Fruit fly (Drosophila melanogaster): ENCODE data around the gene tomboy20.

Gene tomboy20

dm6 chr3R:10735857-10736256 is at the start of gene tomboy20:
Gene tomboy20, minus strand, starts transcription at chr3R:10735957.
- TF ChIP-seq noc (tag; optimal IDR thresholded peaks at IDR 0.05) = no peak

- peak; percentile 70 for TF ChIP-seq noc (tag; optimal IDR thresholded peaks at IDR 0.05)
These were observed 48.3 kb upstream of the tomboy20 start, which contains the start of the genes mRpL37 and Rbp1 for dm6 chr3R:10784058-10784499. Gene mRpL37, minus strand, starts transcription at chr3R:10784092. Gene Rbp1, plus strand, starts transcription at chr3R:10784383.

- TF ChIP-seq noc (tag; optimal IDR thresholded peaks at IDR 0.05) = no peak
These were observed 46.4 kb upstream of the tomboy20 start, which contains the start of gene CG42633 for dm6 chr3R:10782167-10782566. Gene CG42633, minus strand, starts transcription at chr3R:10782267.

dm6 chr3R:10780161-10780560 is 44.4 kb upstream of the tomboy20 start:
- no peak for TF ChIP-seq noc (tag; optimal IDR thresholded peaks at IDR 0.05)

dm6 chr3R:10779269-10779668 is 43.5 kb upstream of the tomboy20 start, which contains the start of gene Desi:
Gene Desi, plus strand, starts transcription at chr3R:10779569.
- no peak for TF ChIP-seq noc (tag; optimal IDR thresholded peaks at IDR 0.05)

dm6 chr3R:10778151-10778550 is 42.4 kb upstream of the tomboy20 start:
- no peak for TF ChIP-seq noc (tag; optimal IDR thresholded peaks at IDR 0.05)

- no peak for TF ChIP-seq noc (tag; optimal IDR thresholded peaks at IDR 0.05)
These were observed 41.5 kb upstream of the tomboy20 start, which contains the start of the genes CG45076, CG45078 and fau for dm6 chr3R:10777274-10777673. Gene CG45076, minus strand, starts transcription at chr3R:10777374. Gene CG45078, minus strand, starts transcription at chr3R:10777374. Gene fau, minus strand, starts transcription at chr3R:10777374.

dm6 chr3R:10776047-10776659 is 40.4 kb upstream of the tomboy20 start:
- TF ChIP-seq noc (tag; optimal IDR thresholded peaks at IDR 0.05) = no peak

- no peak for TF ChIP-seq noc (tag; optimal IDR thresholded peaks at IDR 0.05)
These were observed 39.5 kb upstream of the tomboy20 start for dm6 chr3R:10775246-10775645.

dm6 chr3R:10767526-10767925 is 31.8 kb upstream of the tomboy20 start, which contains the start of gene TfIIFbeta:
Gene TfIIFbeta, minus strand, starts transcription at chr3R:10767804.
- TF ChIP-seq noc (tag; optimal IDR thresholded peaks at IDR 0.05) = no peak

- no peak for TF ChIP-seq noc (tag; optimal IDR thresholded peaks at IDR 0.05)
These were observed 26.2 kb upstream of the tomboy20 start for dm6 chr3R:10761980-10762379.

- peak; percentile 54 for TF ChIP-seq noc (tag; optimal IDR thresholded peaks at IDR 0.05)
These were observed 25.5 kb upstream of the tomboy20 start, which contains the start of the genes MED7 and Cap-H2 for dm6 chr3R:10760966-10761855. Gene MED7, minus strand, starts transcription at chr3R:10761032. Gene Cap-H2, plus strand, starts transcription at chr3R:10761310.

- no peak for TF ChIP-seq noc (tag; optimal IDR thresholded peaks at IDR 0.05)
These were observed 23.6 kb upstream of the tomboy20 start, which contains the start of gene CG31272 for dm6 chr3R:10759348-10759847. Gene CG31272, minus strand, starts transcription at chr3R:10759398.

- TF ChIP-seq noc (tag; optimal IDR thresholded peaks at IDR 0.05) = no peak
These were observed 19.8 kb upstream of the tomboy20 start, which contains the start of gene CG14691 for dm6 chr3R:10755534-10755933. Gene CG14691, minus strand, starts transcription at chr3R:10755634.

dm6 chr3R:10751061-10751460 is 15.3 kb upstream of the tomboy20 start, which contains the start of gene TkR86C:
Gene TkR86C, minus strand, starts transcription at chr3R:10751228.
- no peak for TF ChIP-seq noc (tag; optimal IDR thresholded peaks at IDR 0.05)

dm6 chr3R:10747650-10748049 is 11.9 kb upstream of the tomboy20 start:
- no peak for TF ChIP-seq noc (tag; optimal IDR thresholded peaks at IDR 0.05)
